Worm (Caenorhabditis elegans) whole organism, L4 larva: Measurements from ENCODE around the gene M163.10.

Experiments used
- F10B5.3 ChIP-seq: sonication (generic microtip); optimal IDR thresholded peaks from 2 replicates; lab custom pipeline; 2016; ENCODE audit warnings: mild to moderate bottlenecking, missing genetic modification characterization, missing compliant biosample characterization
- F26F4.8 ChIP-seq: fragments of 200-800 bp; sonication (Bioruptor generic); conservative IDR thresholded peaks from 2 replicates; pipeline ENCODE4 v1.3.6; 2022; ENCODE audit warnings: missing genetic modification characterization, missing compliant biosample characterization
- F37D6.2 ChIP-seq: sonication (generic microtip); optimal IDR thresholded peaks from 2 replicates; lab custom pipeline; 2016; ENCODE audit warnings: mild to moderate bottlenecking, missing genetic modification characterization, missing compliant biosample characterization
- F49E8.2 ChIP-seq: sonication (generic microtip); optimal IDR thresholded peaks from 2 replicates; lab custom pipeline; 2016; ENCODE audit warnings: missing compliant biosample characterization, mild to moderate bottlenecking, missing genetic modification characterization, borderline replicate concordance
- T26A8.4 ChIP-seq: fragments of 200-800 bp; sonication (Bioruptor generic); IDR thresholded peaks from 2 replicates; pipeline ENCODE4 v1.3.6; 2022; ENCODE audit warnings: missing genetic modification characterization, missing compliant biosample characterization
- Y105C5A.15 ChIP-seq: fragments of 200-800 bp; sonication (Bioruptor generic); IDR thresholded peaks from 2 replicates; pipeline ENCODE4 v1.3.6; 2022; ENCODE audit warnings: missing genetic modification characterization, missing compliant biosample characterization
- Y48G9A.11 ChIP-seq: fragments of 200-800 bp; sonication (Bioruptor generic); IDR thresholded peaks from 2 replicates; pipeline ENCODE4 v1.3.6; 2022; ENCODE audit warnings: missing genetic modification reagents, missing genetic modification characterization, missing compliant biosample characterization
- aha-1 ChIP-seq: fragments of 150-350 bp; peaks from one replicate; lab custom pipeline; 2014; ENCODE audit warnings: missing biosample characterization, missing genetic modification characterization
- arid-1 ChIP-seq: fragments of 200-800 bp; sonication (Bioruptor generic); conservative IDR thresholded peaks from 2 replicates; pipeline ENCODE4 v1.3.6; 2022; ENCODE audit warnings: missing genetic modification reagents, missing genetic modification characterization, missing compliant biosample characterization
- attf-4 ChIP-seq: sonication (generic microtip); optimal IDR thresholded peaks from 3 replicates; lab custom pipeline; 2017; ENCODE audit warnings: missing biosample characterization, missing genetic modification characterization
- ceh-20 ChIP-seq: fragments of 200-800 bp; sonication (Bioruptor generic); IDR thresholded peaks from 2 replicates; pipeline ENCODE4 v1.3.6; 2022; ENCODE audit warnings: missing genetic modification reagents, missing genetic modification characterization, missing compliant biosample characterization
- ceh-82 ChIP-seq: sonication (generic microtip); optimal IDR thresholded peaks from 2 replicates; lab custom pipeline; 2017; ENCODE audit warnings: missing biosample characterization, missing genetic modification characterization
- ctbp-1 ChIP-seq: fragments of 200-800 bp; sonication (Bioruptor generic); IDR thresholded peaks from 2 replicates; pipeline ENCODE4 v1.3.6; 2022; ENCODE audit warnings: missing genetic modification reagents, missing genetic modification characterization, missing compliant biosample characterization
- daf-16 ChIP-seq, 3 experiments: sonication (generic microtip); optimal IDR thresholded peaks; 2 replicates each; lab custom pipeline; 2016 to 2017; ENCODE audit warnings: missing genetic modification characterization in 3 of 3, missing genetic modification reagents in 3 of 3, mild to moderate bottlenecking in 2 of 3, missing compliant biosample characterization in 2 of 3, missing biosample characterization in 1 of 3, moderate library complexity in 1 of 3
- dmd-6 ChIP-seq: fragments of 200-800 bp; sonication (Bioruptor generic); IDR thresholded peaks from 2 replicates; pipeline ENCODE4 v1.3.6; 2022; ENCODE audit warnings: missing genetic modification reagents, missing genetic modification characterization, missing compliant biosample characterization
- dpl-1 ChIP-seq: fragments of 150-350 bp; optimal IDR thresholded peaks from 2 replicates; lab custom pipeline; 2014; ENCODE audit warnings: missing biosample characterization, missing genetic modification reagents, missing genetic modification characterization
- duxl-1 ChIP-seq: sonication (generic microtip); optimal IDR thresholded peaks from 2 replicates; lab custom pipeline; 2016; ENCODE audit warnings: mild to moderate bottlenecking, missing genetic modification characterization, moderate library complexity, missing compliant biosample characterization; ENCODE audit not compliant: poor library complexity
- egl-43 ChIP-seq: fragments of 200-800 bp; sonication (Bioruptor generic); IDR thresholded peaks from 2 replicates; pipeline ENCODE4 v1.3.6; 2022; ENCODE audit warnings: missing genetic modification reagents, missing genetic modification characterization, missing compliant biosample characterization
- fkh-10 ChIP-seq: fragments of 150-350 bp; optimal IDR thresholded peaks from 2 replicates; lab custom pipeline; 2014; ENCODE audit warnings: missing biosample characterization, missing genetic modification reagents, missing genetic modification characterization
- fos-1 ChIP-seq: fragments of 150-350 bp; optimal IDR thresholded peaks from 2 replicates; lab custom pipeline; 2014; ENCODE audit warnings: missing biosample characterization, missing genetic modification characterization
- hlh-11 ChIP-seq: fragments of 200-800 bp; sonication (Bioruptor generic); optimal IDR thresholded peaks from 2 replicates; lab custom pipeline; 2018; ENCODE audit warnings: mild to moderate bottlenecking, missing genetic modification characterization, missing compliant biosample characterization
- hmg-1.1 ChIP-seq: fragments of 200-800 bp; sonication (Bioruptor generic); IDR thresholded peaks from 2 replicates; pipeline ENCODE4 v1.3.6; 2022; ENCODE audit warnings: missing genetic modification reagents, missing genetic modification characterization, missing compliant biosample characterization
- lin-1 ChIP-seq: fragments of 200-800 bp; sonication (Bioruptor generic); IDR thresholded peaks from 2 replicates; pipeline ENCODE4 v1.3.6; 2022; ENCODE audit warnings: missing genetic modification reagents, missing genetic modification characterization, missing compliant biosample characterization
- lin-13 ChIP-seq: fragments of 150-350 bp; optimal IDR thresholded peaks from 2 replicates; lab custom pipeline; 2014; ENCODE audit warnings: missing biosample characterization, missing genetic modification reagents, missing genetic modification characterization
- lin-38 ChIP-seq: fragments of 200-800 bp; sonication (Bioruptor generic); IDR thresholded peaks from 2 replicates; pipeline ENCODE4 v1.3.6; 2022; ENCODE audit warnings: missing genetic modification reagents, missing genetic modification characterization, missing compliant biosample characterization
- lir-3 ChIP-seq: sonication (generic microtip); optimal IDR thresholded peaks from 2 replicates; lab custom pipeline; 2016; ENCODE audit warnings: mild to moderate bottlenecking, missing genetic modification characterization, missing compliant biosample characterization
- lsy-2 ChIP-seq, 2 experiments: fragments of 150-350 bp in 1 of 2; sonication (generic microtip) in 1 of 2; optimal IDR thresholded peaks; 2 replicates each; lab custom pipeline; 2014 to 2017; ENCODE audit warnings: missing biosample characterization in 2 of 2, missing genetic modification characterization in 2 of 2
- mdl-1 ChIP-seq, 2 experiments: fragments of 150-350 bp in 1 of 2; sonication (generic microtip) in 1 of 2; optimal IDR thresholded peaks; 2 replicates each; lab custom pipeline; 2014 to 2017; ENCODE audit warnings: missing biosample characterization in 2 of 2, missing genetic modification characterization in 2 of 2
- mep-1 ChIP-seq: fragments of 150-350 bp; sonication (generic microtip); optimal IDR thresholded peaks from 3 replicates; lab custom pipeline; 2014; ENCODE audit warnings: missing biosample characterization, missing genetic modification characterization
- mes-2 ChIP-seq: sonication (generic microtip); optimal IDR thresholded peaks from 2 replicates; lab custom pipeline; 2016; ENCODE audit warnings: missing genotype, mild to moderate bottlenecking, missing genetic modification characterization, missing compliant biosample characterization; ENCODE audit not compliant: poor library complexity, severe bottlenecking
- mxl-3 ChIP-seq: fragments of 200-800 bp; sonication (Bioruptor generic); optimal IDR thresholded peaks from 2 replicates; lab custom pipeline; 2018; ENCODE audit warnings: mild to moderate bottlenecking, missing genetic modification characterization, missing compliant biosample characterization
- nhr-102 ChIP-seq: sonication (generic microtip); optimal IDR thresholded peaks from 2 replicates; lab custom pipeline; 2016; ENCODE audit warnings: mild to moderate bottlenecking, missing genetic modification characterization, moderate library complexity, missing compliant biosample characterization
- nhr-11 ChIP-seq: fragments of 150-350 bp; optimal IDR thresholded peaks from 2 replicates; lab custom pipeline; 2014; ENCODE audit warnings: missing biosample characterization, missing genetic modification characterization
- nhr-25 ChIP-seq: sonication (generic microtip); optimal IDR thresholded peaks from 2 replicates; lab custom pipeline; 2017; ENCODE audit warnings: missing genetic modification characterization, mild to moderate bottlenecking, missing compliant biosample characterization, antibody characterized with exemption, moderate library complexity, borderline replicate concordance; ENCODE audit not compliant: insufficient read depth
- nhr-42 ChIP-seq: fragments of 200-800 bp; sonication (Bioruptor generic); IDR thresholded peaks from 2 replicates; pipeline ENCODE4 v1.3.6; 2022; ENCODE audit warnings: missing genetic modification characterization, missing compliant biosample characterization
- nhr-6 ChIP-seq: fragments of 150-350 bp; optimal IDR thresholded peaks from 2 replicates; lab custom pipeline; 2014; ENCODE audit warnings: missing biosample characterization, missing genetic modification characterization
- pha-4 ChIP-seq, 2 experiments: fragments of 150-350 bp in 1 of 2; fragments of 200-800 bp in 1 of 2; sonication (Bioruptor generic) in 1 of 2; IDR thresholded peaks in 1 of 2; optimal IDR thresholded peaks in 1 of 2; 2 replicates each; pipeline versions ENCODE4 v1.3.6 to Lab custom; 2014 to 2022; ENCODE audit warnings: missing genetic modification characterization in 2 of 2, missing genetic modification reagents in 2 of 2, missing biosample characterization in 1 of 2, missing compliant biosample characterization in 1 of 2
- saeg-2 ChIP-seq: fragments of 200-800 bp; sonication (Bioruptor generic); IDR thresholded peaks from 2 replicates; pipeline ENCODE4 v1.3.6; 2022; ENCODE audit warnings: missing genetic modification reagents, missing genetic modification characterization, missing compliant biosample characterization
- snpc-1.2 ChIP-seq: fragments of 200-800 bp; sonication (Bioruptor generic); IDR thresholded peaks from 2 replicates; pipeline ENCODE4 v1.3.6; 2022; ENCODE audit warnings: missing genetic modification reagents, missing genetic modification characterization, missing compliant biosample characterization
- snpc-4 ChIP-seq: fragments of 150-350 bp; optimal IDR thresholded peaks from 2 replicates; lab custom pipeline; 2014; ENCODE audit warnings: missing biosample characterization, missing genetic modification characterization
- spr-3 ChIP-seq: fragments of 200-800 bp; sonication (Bioruptor generic); optimal IDR thresholded peaks from 2 replicates; lab custom pipeline; 2018; ENCODE audit warnings: mild to moderate bottlenecking, missing genetic modification characterization, missing compliant biosample characterization
- tag-97 ChIP-seq: fragments of 200-800 bp; sonication (Bioruptor generic); IDR thresholded peaks from 2 replicates; pipeline ENCODE4 v1.3.6; 2022; ENCODE audit warnings: missing genetic modification characterization, missing compliant biosample characterization
- tra-1 ChIP-seq: fragments of 200-800 bp; sonication (Bioruptor generic); IDR thresholded peaks from 2 replicates; pipeline ENCODE4 v1.3.6; 2022; ENCODE audit warnings: missing genetic modification reagents, missing genetic modification characterization, missing compliant biosample characterization
- zag-1 ChIP-seq: fragments of 150-350 bp; optimal IDR thresholded peaks from 2 replicates; lab custom pipeline; 2014; ENCODE audit warnings: missing biosample characterization, missing genetic modification characterization
- ztf-7 ChIP-seq: fragments of 150-350 bp; optimal IDR thresholded peaks from 2 replicates; lab custom pipeline; 2014; ENCODE audit warnings: missing biosample characterization, missing genetic modification characterization

Gene M163.10

ce11 chrX:14478743-14479428, 8.1 kb downstream of the M163.10 start, which contains the start of gene M163.11 (continued):
- TF ChIP-seq lin-38 (GFP tag; lab: Robert Waterston, UW): no peak; the same call in 1 of the 2 replicates
- no peak for TF ChIP-seq mdl-1 (tag; optimal IDR thresholded peaks at IDR 0.05; lab: Kevin White, UChicago)
- no peak for TF ChIP-seq attf-4 (tag; lab: Kevin White, UChicago)
- no peak for TF ChIP-seq F10B5.3
- TF ChIP-seq ceh-82 (tag; lab: Kevin White, UChicago): no peak
- peak; percentile 38 for TF ChIP-seq F49E8.2 (tag; lab: Kevin White, UChicago)
- TF ChIP-seq mep-1: peak; percentile 38
- peak; percentile 77 for TF ChIP-seq snpc-1.2 (GFP tag; lab: Robert Waterston, UW)
- TF ChIP-seq zag-1 (tag; lab: Kevin White, UChicago): no peak

ce11 chrX:14480248-14480647, 9.5 kb downstream of the M163.10 start, which contains the start of gene gfi-3:
TSS of gene gfi-3 (plus strand) at chrX:14480572.
- TF ChIP-seq tag-97 (no peak), mep-1 (peak; percentile 92), mxl-3 (GFP tag; lab: Kevin White, UChicago) (peak; percentile 64), Y48G9A.11 (GFP tag; lab: Robert Waterston, UW) (no peak), aha-1 (peak; percentile 95), lir-3 (no peak), ceh-20 (peak; percentile 71; the same call in 1 of the 2 replicates), fkh-10 (GFP tag; lab: Kevin White, UChicago) (peak; percentile 31), F26F4.8 (GFP tag; lab: Robert Waterston, UW) (no peak), snpc-4 (tag; lab: Kevin White, UChicago) (peak; percentile 55), nhr-102 (tag; lab: Kevin White, UChicago) (peak; percentile 79), mes-2 (tag; lab: Kevin White, UChicago) (peak; percentile 89), saeg-2 (GFP tag; lab: Robert Waterston, UW) (0 out of 2 replicates have a peak, but pooled peaks have one; percentile 46), hlh-11 (peak; percentile 82), lin-1 (GFP tag; lab: Robert Waterston, UW) (peak; percentile 61; the same call in 1 of the 2 replicates), hmg-1.1 (GFP tag; lab: Robert Waterston, UW) (peak; percentile 76), ctbp-1 (GFP tag; lab: Robert Waterston, UW) (peak; percentile 72), F37D6.2 (peak; percentile 53), nhr-25 (tag; lab: Kevin White, UChicago) (peak; percentile 50), nhr-42 (GFP tag; lab: Robert Waterston, UW) (peak; percentile 74; the same call in 1 of the 2 replicates), lsy-2 (tag; optimal IDR thresholded peaks at IDR 0.05; lab: Kevin White, UChicago) (peak in 1 of 2 experiments; percentile 85), tra-1 (peak; percentile 61; the same call in 1 of the 2 replicates), ztf-7 (tag; lab: Kevin White, UChicago) (peak; percentile 45), pha-4 (GFP tag; IDR thresholded peaks at IDR 0.05; lab: Robert Waterston, UW) (peak; percentile 78), pha-4 (tag; optimal IDR thresholded peaks at IDR 0.05; lab: Kevin White, UChicago) (no peak), zag-1 (tag; lab: Kevin White, UChicago) (no peak), egl-43 (peak; percentile 64; the same call in 1 of the 2 replicates), snpc-1.2 (GFP tag; lab: Robert Waterston, UW) (no peak), lin-13 (peak; percentile 61), dpl-1 (GFP tag; lab: Kevin White, UChicago) (peak; percentile 81), nhr-11 (tag; lab: Kevin White, UChicago) (peak; percentile 43), daf-16 (GFP tag; optimal IDR thresholded peaks at IDR 0.05; lab: Kevin White, UChicago) (peak in 1 of 2 experiments; percentile 22), daf-16 (tag; optimal IDR thresholded peaks at IDR 0.05; lab: Kevin White, UChicago) (peak; percentile 59), duxl-1 (tag; lab: Kevin White, UChicago) (peak; percentile 67), T26A8.4 (peak; percentile 77), fos-1 (tag; lab: Kevin White, UChicago) (no peak), spr-3 (GFP tag; lab: Kevin White, UChicago) (peak; percentile 12), mdl-1 (tag; optimal IDR thresholded peaks at IDR 0.05; lab: Kevin White, UChicago) (peak in 1 of 2 experiments; percentile 45), Y105C5A.15 (GFP tag; lab: Robert Waterston, UW) (no peak), dmd-6 (peak; percentile 80), nhr-6 (tag; lab: Kevin White, UChicago) (peak; percentile 29), arid-1 (peak; percentile 52; the same call in 1 of the 2 replicates)
